Worm (Caenorhabditis elegans) whole organism, L2 larva: ENCODE results near the gene rpl-18.

Experiments
- C34F6.9 ChIP-seq: fragments of 150-350 bp; optimal IDR thresholded peaks from 2 replicates; lab custom pipeline; 2014; ENCODE audit warnings: missing biosample characterization, missing genetic modification characterization
- F13H6.1 ChIP-seq: sonication (generic microtip); optimal IDR thresholded peaks from 2 replicates; lab custom pipeline; 2016; ENCODE audit warnings: missing genetic modification characterization, missing compliant biosample characterization
- Y55F3AM.14 ChIP-seq: fragments of 200-800 bp; sonication (Bioruptor generic); optimal IDR thresholded peaks from 2 replicates; lab custom pipeline; 2018; ENCODE audit warnings: mild to moderate bottlenecking, missing genetic modification characterization, missing compliant biosample characterization
- ZK546.5 ChIP-seq: sonication (generic microtip); optimal IDR thresholded peaks from 2 replicates; lab custom pipeline; 2017; ENCODE audit warnings: missing biosample characterization, missing genetic modification characterization
- alr-1 ChIP-seq: fragments of 150-350 bp; optimal IDR thresholded peaks from 2 replicates; lab custom pipeline; 2014; ENCODE audit warnings: missing biosample characterization, missing genetic modification characterization
- aly-2 ChIP-seq: fragments of 150-350 bp; optimal IDR thresholded peaks from 2 replicates; lab custom pipeline; 2014; ENCODE audit warnings: missing biosample characterization, missing genetic modification characterization
- ama-1 ChIP-seq: fragments of 150-350 bp; optimal IDR thresholded peaks from 2 replicates; lab custom pipeline; 2018; ENCODE audit warnings: inconsistent platforms
- blmp-1 ChIP-seq: sonication (generic microtip); optimal IDR thresholded peaks from 2 replicates; lab custom pipeline; 2017; ENCODE audit warnings: missing genetic modification characterization, mild to moderate bottlenecking, missing compliant biosample characterization, antibody characterized with exemption, moderate library complexity; ENCODE audit not compliant: insufficient read depth
- crh-2 ChIP-seq: sonication (generic microtip); optimal IDR thresholded peaks from 2 replicates; lab custom pipeline; 2017; ENCODE audit warnings: missing biosample characterization, missing genetic modification characterization
- egl-27 ChIP-seq: sonication (generic microtip); optimal IDR thresholded peaks from 3 replicates; lab custom pipeline; 2017; ENCODE audit warnings: missing biosample characterization, missing genetic modification reagents, missing genetic modification characterization
- elt-1 ChIP-seq: fragments of 150-350 bp; optimal IDR thresholded peaks from 2 replicates; lab custom pipeline; 2014; ENCODE audit warnings: missing biosample characterization, missing genetic modification characterization
- fos-1 ChIP-seq: fragments of 150-350 bp; optimal IDR thresholded peaks from 2 replicates; lab custom pipeline; 2014; ENCODE audit warnings: missing biosample characterization, missing genetic modification characterization
- gmeb-1 ChIP-seq: fragments of 150-350 bp; optimal IDR thresholded peaks from 2 replicates; lab custom pipeline; 2014; ENCODE audit warnings: missing biosample characterization, missing genetic modification characterization
- lin-11 ChIP-seq: fragments of 150-350 bp; sonication (generic microtip); optimal IDR thresholded peaks from 2 replicates; lab custom pipeline; 2014; ENCODE audit warnings: missing biosample characterization, missing genetic modification characterization, inconsistent platforms, mixed read lengths
- lin-13 ChIP-seq: fragments of 150-350 bp; optimal IDR thresholded peaks from 2 replicates; lab custom pipeline; 2014; ENCODE audit warnings: missing biosample characterization, missing genetic modification reagents, missing genetic modification characterization
- lsy-2 ChIP-seq, 2 experiments: fragments of 150-350 bp in 1 of 2; sonication (generic microtip) in 1 of 2; optimal IDR thresholded peaks; 2 replicates each; lab custom pipeline; 2014 to 2017; ENCODE audit warnings: missing biosample characterization in 2 of 2, missing genetic modification characterization in 2 of 2
- mbf-1 ChIP-seq: sonication (generic microtip); optimal IDR thresholded peaks from 2 replicates; lab custom pipeline; 2017; ENCODE audit warnings: missing biosample characterization, missing genetic modification characterization
- nhr-10 ChIP-seq: sonication (generic microtip); optimal IDR thresholded peaks from 2 replicates; lab custom pipeline; 2017; ENCODE audit warnings: missing biosample characterization, missing genetic modification characterization
- nhr-11 ChIP-seq: fragments of 150-350 bp; optimal IDR thresholded peaks from 2 replicates; lab custom pipeline; 2014; ENCODE audit warnings: missing biosample characterization, missing genetic modification characterization
- nhr-12 ChIP-seq: fragments of 150-350 bp; optimal IDR thresholded peaks from 2 replicates; lab custom pipeline; 2014; ENCODE audit warnings: missing biosample characterization, missing genetic modification characterization
- nhr-129 ChIP-seq: fragments of 150-350 bp; optimal IDR thresholded peaks from 2 replicates; lab custom pipeline; 2014; ENCODE audit warnings: missing biosample characterization, missing genetic modification characterization
- nhr-21 ChIP-seq: fragments of 150-350 bp; optimal IDR thresholded peaks from 2 replicates; lab custom pipeline; 2014; ENCODE audit warnings: missing biosample characterization, missing genetic modification characterization
- nhr-23 ChIP-seq: fragments of 150-350 bp; optimal IDR thresholded peaks from 2 replicates; lab custom pipeline; 2014; ENCODE audit warnings: missing biosample characterization, missing genetic modification reagents, missing genetic modification characterization
- nhr-237 ChIP-seq: fragments of 150-350 bp; optimal IDR thresholded peaks from 2 replicates; lab custom pipeline; 2014; ENCODE audit warnings: missing biosample characterization, missing genetic modification characterization
- nhr-6 ChIP-seq: fragments of 150-350 bp; optimal IDR thresholded peaks from 2 replicates; lab custom pipeline; 2014; ENCODE audit warnings: missing biosample characterization, missing genetic modification characterization
- nhr-77 ChIP-seq: fragments of 150-350 bp; optimal IDR thresholded peaks from 2 replicates; lab custom pipeline; 2014; ENCODE audit warnings: missing biosample characterization, missing genetic modification characterization
- peb-1 ChIP-seq: fragments of 150-350 bp; optimal IDR thresholded peaks from 2 replicates; lab custom pipeline; 2014; ENCODE audit warnings: missing biosample characterization, missing genetic modification characterization
- sem-4 ChIP-seq: fragments of 150-350 bp; optimal IDR thresholded peaks from 2 replicates; lab custom pipeline; 2014; ENCODE audit warnings: missing biosample characterization, missing genetic modification reagents, missing genetic modification characterization
- skn-1 ChIP-seq: sonication (generic microtip); optimal IDR thresholded peaks from 2 replicates; lab custom pipeline; 2017; ENCODE audit warnings: missing biosample characterization, missing genetic modification characterization
- sma-3 ChIP-seq: sonication (generic microtip); optimal IDR thresholded peaks from 2 replicates; lab custom pipeline; 2016; ENCODE audit warnings: missing genetic modification reagents, missing genetic modification characterization, missing compliant biosample characterization
- sma-9 ChIP-seq, 2 experiments: fragments of 150-350 bp in 1 of 2; sonication (generic microtip) in 1 of 2; optimal IDR thresholded peaks; 2 replicates each; lab custom pipeline; 2014 to 2016; ENCODE audit warnings: missing genetic modification characterization in 2 of 2, mild to moderate bottlenecking in 1 of 2, missing biosample characterization in 1 of 2, missing compliant biosample characterization in 1 of 2, missing genetic modification reagents in 1 of 2, moderate library complexity in 1 of 2
- snpc-4 ChIP-seq: fragments of 150-350 bp; optimal IDR thresholded peaks from 2 replicates; lab custom pipeline; 2014; ENCODE audit warnings: missing biosample characterization, missing genetic modification characterization
- unc-39 ChIP-seq: fragments of 150-350 bp; optimal IDR thresholded peaks from 2 replicates; lab custom pipeline; 2014; ENCODE audit warnings: missing biosample characterization, missing genetic modification characterization
- unc-55 ChIP-seq: fragments of 150-350 bp; sonication (generic microtip); optimal IDR thresholded peaks from 3 replicates; lab custom pipeline; 2014; ENCODE audit warnings: missing biosample characterization, missing genetic modification reagents, missing genetic modification characterization
- zag-1 ChIP-seq: fragments of 150-350 bp; optimal IDR thresholded peaks from 2 replicates; lab custom pipeline; 2014; ENCODE audit warnings: missing biosample characterization, missing genetic modification characterization
- ztf-1 ChIP-seq: fragments of 200-800 bp; sonication (Bioruptor generic); conservative IDR thresholded peaks from 2 replicates; pipeline ENCODE4 v1.3.6; 2022; ENCODE audit warnings: missing genetic modification characterization, missing compliant biosample characterization
- ztf-11 ChIP-seq: sonication (generic microtip); optimal IDR thresholded peaks from 2 replicates; lab custom pipeline; 2017; ENCODE audit warnings: missing biosample characterization, missing genetic modification characterization
- ztf-4 ChIP-seq: fragments of 150-350 bp; optimal IDR thresholded peaks from 2 replicates; lab custom pipeline; 2014; ENCODE audit warnings: missing biosample characterization, missing genetic modification characterization

Gene rpl-18

DNA sequence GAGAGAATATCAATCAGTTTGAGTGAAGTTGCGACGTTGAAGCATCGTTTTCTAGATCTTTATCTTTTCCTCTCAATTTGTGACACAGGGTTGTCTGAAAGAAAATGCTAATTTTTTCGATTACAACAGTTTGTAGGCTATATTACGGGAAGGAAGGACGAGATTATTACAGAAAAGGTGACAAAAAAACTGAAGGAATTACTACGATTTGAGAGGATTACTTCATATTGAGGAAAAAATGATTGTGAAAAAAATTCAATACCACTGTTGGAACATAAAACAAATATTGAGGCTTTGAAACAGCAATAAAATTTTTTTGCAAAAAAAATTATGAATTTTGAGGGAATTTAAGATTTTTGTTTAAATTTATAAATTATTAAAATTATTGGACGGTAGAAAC is 30.1 kb downstream of the rpl-18 start, which contains the start of gene Y45F10D.14:
TSS of gene Y45F10D.14 (minus strand) at position 101 of the 400 bp plus-strand sequence.
- TF ChIP-seq ztf-11 (tag; lab: Kevin White, UChicago) (no peak), skn-1 (tag; lab: Kevin White, UChicago) (no peak), nhr-10 (no peak), alr-1 (tag; lab: Kevin White, UChicago) (no peak), aly-2 (tag; lab: Kevin White, UChicago) (no peak), peb-1 (no peak), F13H6.1 (tag; lab: Kevin White, UChicago) (no peak), Y55F3AM.14 (no peak), lsy-2 (tag; optimal IDR thresholded peaks at IDR 0.05; lab: Kevin White, UChicago) (no peak), unc-39 (tag; lab: Kevin White, UChicago) (no peak), gmeb-1 (tag; lab: Kevin White, UChicago) (no peak), blmp-1 (tag; lab: Kevin White, UChicago) (no peak), C34F6.9 (no peak), nhr-237 (tag; lab: Kevin White, UChicago) (no peak), nhr-129 (tag; lab: Kevin White, UChicago) (no peak), nhr-21 (tag; lab: Kevin White, UChicago) (no peak)
- TF ChIP-seq, all 48 proteins: peak for 0

DNA sequence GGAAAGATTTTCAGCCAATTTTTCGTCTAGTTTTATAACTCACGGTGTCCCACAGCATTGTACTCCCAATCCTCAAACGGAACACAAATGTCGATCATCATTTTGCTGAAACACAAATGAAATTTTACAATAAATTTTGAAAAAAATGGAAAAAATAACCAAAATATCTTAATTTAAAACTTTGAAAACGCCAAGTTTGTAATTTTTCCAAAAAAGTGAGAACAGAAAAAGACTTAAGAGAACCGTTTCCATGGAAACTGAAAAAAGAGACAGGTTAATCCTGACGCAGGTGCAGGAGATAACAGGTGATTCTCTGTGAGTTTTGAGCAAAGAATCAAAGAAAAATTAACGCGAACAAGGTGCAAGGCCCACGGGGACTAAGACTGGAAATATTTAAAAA is 43.2 kb downstream of the rpl-18 start, which contains the start of gene Y45F10D.15:
TSS of gene Y45F10D.15 (minus strand) at position 101 of the 400 bp plus-strand sequence.
- no peak for TF ChIP-seq lin-13 (GFP tag; lab: Kevin White, UChicago)
- no peak for TF ChIP-seq crh-2 (tag; lab: Kevin White, UChicago)
- no peak for TF ChIP-seq peb-1
- no peak for TF ChIP-seq skn-1 (tag; lab: Kevin White, UChicago)
- no peak for TF ChIP-seq nhr-11 (tag; lab: Kevin White, UChicago)
- TF ChIP-seq ztf-4 (tag; lab: Kevin White, UChicago), result no peak
- no peak for TF ChIP-seq nhr-237 (tag; lab: Kevin White, UChicago)
- TF ChIP-seq, all 48 proteins: peak for 0

DNA sequence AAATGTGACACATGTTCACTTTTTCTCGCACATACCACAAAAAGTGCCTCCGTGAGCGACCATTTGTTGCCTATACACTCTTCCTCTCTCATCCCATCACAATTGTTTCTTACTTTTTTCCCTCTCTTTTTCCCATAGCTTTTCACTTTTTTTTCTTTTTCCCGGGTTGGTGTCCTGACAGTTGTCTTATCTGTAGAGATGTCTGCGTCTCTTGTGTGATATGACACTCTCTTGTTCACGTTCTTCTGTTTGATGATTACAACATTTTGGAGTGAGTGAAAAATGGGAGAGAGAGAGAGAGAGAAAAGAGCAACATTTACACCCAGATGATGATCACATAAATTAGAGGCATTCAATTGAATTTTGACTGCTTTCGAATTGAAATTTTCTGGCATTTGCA is 48.7 kb downstream of the rpl-18 start:
- peak; percentile 65 for TF ChIP-seq crh-2 (tag; lab: Kevin White, UChicago)
- TF ChIP-seq nhr-6 (tag; lab: Kevin White, UChicago), result peak; percentile 50
- TF ChIP-seq sma-3 (GFP tag; lab: Kevin White, UChicago), result no peak
- no peak for TF ChIP-seq nhr-77
- TF ChIP-seq lin-13 (GFP tag; lab: Kevin White, UChicago), result no peak
- TF ChIP-seq ZK546.5 (tag; lab: Kevin White, UChicago), result no peak
- TF ChIP-seq sma-9 (GFP tag; optimal IDR thresholded peaks at IDR 0.05; lab: Kevin White, UChicago), result peak; percentile 67
- TF ChIP-seq sma-9 (tag; optimal IDR thresholded peaks at IDR 0.05; lab: Kevin White, UChicago), result no peak
- peak; percentile 95 for TF ChIP-seq nhr-129 (tag; lab: Kevin White, UChicago)
- TF ChIP-seq F13H6.1 (tag; lab: Kevin White, UChicago), result peak; percentile 91
- TF ChIP-seq lin-11 (tag; lab: Kevin White, UChicago), result no peak
- peak; percentile 52 for TF ChIP-seq blmp-1 (tag; lab: Kevin White, UChicago)
- TF ChIP-seq ztf-1, result no peak
- peak; percentile 8 to 77 for TF ChIP-seq lsy-2 (tag; optimal IDR thresholded peaks at IDR 0.05; lab: Kevin White, UChicago)
- TF ChIP-seq ztf-4 (tag; lab: Kevin White, UChicago), result peak; percentile 66
- TF ChIP-seq ama-1, result no peak
- TF ChIP-seq C34F6.9, result peak; percentile 52
- peak; percentile 54 for TF ChIP-seq gmeb-1 (tag; lab: Kevin White, UChicago)
- TF ChIP-seq sem-4 (tag; lab: Kevin White, UChicago), result peak; percentile 36
- TF ChIP-seq fos-1, result peak; percentile 90

DNA sequence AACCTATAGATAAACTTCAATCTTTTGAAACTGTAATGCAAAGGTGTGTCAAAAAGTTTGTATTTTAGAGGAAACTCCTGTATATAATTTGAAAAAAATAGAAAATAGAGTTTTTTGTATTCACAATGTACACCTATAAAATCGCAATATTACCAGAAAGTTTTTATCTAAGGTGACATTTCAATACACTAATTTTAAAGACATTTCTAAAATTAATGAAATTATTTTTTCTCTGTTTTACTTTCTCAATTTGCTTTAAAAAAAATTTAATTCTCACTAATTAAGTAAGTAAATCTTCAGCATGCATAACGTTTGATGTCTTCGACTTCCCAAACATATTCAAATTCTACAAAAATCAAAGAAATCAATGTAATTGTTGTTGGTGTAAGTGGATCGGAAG is 49.9 kb downstream of the rpl-18 start, which contains the start of gene rga-5:
TSS of gene rga-5 (plus strand) at position 301 of the 400 bp plus-strand sequence.
- no peak for TF ChIP-seq ZK546.5 (tag; lab: Kevin White, UChicago)
- TF ChIP-seq nhr-237 (tag; lab: Kevin White, UChicago), result no peak
- TF ChIP-seq sma-3 (GFP tag; lab: Kevin White, UChicago), result no peak
- no peak for TF ChIP-seq unc-55
- no peak for TF ChIP-seq nhr-12 (tag; lab: Kevin White, UChicago)
- no peak for TF ChIP-seq ztf-11 (tag; lab: Kevin White, UChicago)
- TF ChIP-seq nhr-23 (tag; lab: Kevin White, UChicago), result no peak
- TF ChIP-seq peb-1, result no peak
- no peak for TF ChIP-seq ztf-4 (tag; lab: Kevin White, UChicago)
- no peak for TF ChIP-seq egl-27 (tag; lab: Kevin White, UChicago)
- TF ChIP-seq snpc-4, result no peak
- TF ChIP-seq fos-1, result no peak
- no peak for TF ChIP-seq mbf-1 (tag; lab: Kevin White, UChicago)
- no peak for TF ChIP-seq elt-1 (tag; lab: Kevin White, UChicago)
- TF ChIP-seq aly-2 (tag; lab: Kevin White, UChicago), result no peak
- TF ChIP-seq sem-4 (tag; lab: Kevin White, UChicago), result no peak
- no peak for TF ChIP-seq zag-1 (tag; lab: Kevin White, UChicago)
- TF ChIP-seq crh-2 (tag; lab: Kevin White, UChicago), result no peak
- TF ChIP-seq nhr-21 (tag; lab: Kevin White, UChicago), result no peak
- TF ChIP-seq, all 48 proteins: peak for 0
